Fruit fly (Drosophila melanogaster): ENCODE data around the gene Nle.

The Nle gene

DNA sequence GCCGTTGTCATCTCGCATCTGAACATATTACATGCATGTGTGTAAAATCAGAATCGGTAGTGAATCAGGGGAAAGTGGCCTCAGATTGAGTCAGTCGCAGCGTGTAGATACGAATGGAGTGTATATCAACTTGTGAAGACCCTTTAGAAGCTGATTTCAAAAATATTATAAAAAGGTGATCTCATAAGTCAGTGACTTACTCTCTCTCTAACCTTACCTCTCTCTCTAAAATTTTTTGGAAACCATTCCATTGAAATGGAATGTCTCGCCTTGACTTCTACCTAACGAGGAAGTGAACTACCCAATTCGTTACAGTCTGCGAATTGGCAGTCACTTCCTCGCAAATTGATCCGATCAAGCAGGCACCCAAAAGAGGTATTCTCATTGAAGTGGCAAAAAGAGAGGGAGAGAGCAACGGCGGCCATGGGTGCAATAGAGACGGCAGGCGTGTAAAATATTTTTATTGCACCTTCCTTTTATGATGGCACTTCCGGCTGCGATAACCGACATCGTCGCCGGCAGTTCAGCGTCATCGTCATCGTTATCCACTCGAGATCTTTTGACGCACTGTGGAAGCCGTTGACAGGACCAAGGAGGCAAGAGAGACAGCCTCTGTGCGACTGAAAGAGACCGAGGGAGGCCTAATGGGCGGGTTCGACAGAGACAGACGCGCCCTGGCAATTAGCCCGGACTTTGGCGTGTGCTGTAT, 49.9 kb downstream of the Nle start:
- TF ChIP-seq Eip75B (GFP tag; optimal IDR thresholded peaks at IDR 0.05) (peak; percentile 47), salr (GFP tag; optimal IDR thresholded peaks at IDR 0.05) (no peak), net (GFP tag; optimal IDR thresholded peaks at IDR 0.05) (no peak), dac (GFP tag; optimal IDR thresholded peaks at IDR 0.05) (no peak), CG34406 (GFP tag; optimal IDR thresholded peaks at IDR 0.05) (peak; percentile 36), eg (GFP tag; IDR thresholded peaks at IDR 0.05) (no peak), CG6792 (GFP tag; optimal IDR thresholded peaks at IDR 0.05) (peak; percentile 55), CG1621 (tag; optimal IDR thresholded peaks at IDR 0.05) (no peak), topi (GFP tag; optimal IDR thresholded peaks at IDR 0.05) (peak; percentile 63), CG7368 (GFP tag; optimal IDR thresholded peaks at IDR 0.05) (peak; percentile 4), CG10631 (GFP tag; optimal IDR thresholded peaks at IDR 0.05) (peak; percentile 24), CG15336 (GFP tag; IDR thresholded peaks at IDR 0.05) (no peak), CG31627 (GFP tag; optimal IDR thresholded peaks at IDR 0.05) (peak; percentile 56), Hr38 (GFP tag; optimal IDR thresholded peaks at IDR 0.05) (no peak), Blimp-1 (GFP tag; optimal IDR thresholded peaks at IDR 0.05) (peak; percentile 10), Hr4 (GFP tag; optimal IDR thresholded peaks at IDR 0.05) (no peak), Met (GFP tag; optimal IDR thresholded peaks at IDR 0.05) (peak; percentile 54), Sox14 (GFP tag; optimal IDR thresholded peaks at IDR 0.05) (peak; percentile 12), Eip78C (GFP tag) (peak; percentile 85), CG6808 (GFP tag; optimal IDR thresholded peaks at IDR 0.05) (no peak), achi (GFP tag; optimal IDR thresholded peaks at IDR 0.05) (peak; percentile 24), cyc (GFP tag; optimal IDR thresholded peaks at IDR 0.05) (peak; percentile 38), acj6 (GFP tag; optimal IDR thresholded peaks at IDR 0.05) (peak; percentile 19), Eip93F (GFP tag; optimal IDR thresholded peaks at IDR 0.05) (no peak), CG8119 (GFP tag; IDR thresholded peaks at IDR 0.05) (no peak), Sox15 (GFP tag; optimal IDR thresholded peaks at IDR 0.05) (peak; percentile 2), vri (GFP tag; optimal IDR thresholded peaks at IDR 0.05) (no peak), lz (GFP tag; optimal IDR thresholded peaks at IDR 0.05) (peak; percentile 47), esn (GFP tag; optimal IDR thresholded peaks at IDR 0.05) (peak; percentile 68), svp (GFP tag) (peak; percentile 57), CG16779 (tag; optimal IDR thresholded peaks at IDR 0.05) (no peak), Gug (GFP tag; IDR thresholded peaks at IDR 0.05) (no peak), CG8632 (GFP tag; optimal IDR thresholded peaks at IDR 0.05) (peak; percentile 41), spab (GFP tag; optimal IDR thresholded peaks at IDR 0.05) (peak; percentile 12), Sox102F (GFP tag; optimal IDR thresholded peaks at IDR 0.05) (peak; percentile 49), CG6163 (GFP tag; IDR thresholded peaks at IDR 0.05) (no peak), Ets96B (tag; optimal IDR thresholded peaks at IDR 0.05) (peak; percentile 43), CG3032 (tag; optimal IDR thresholded peaks at IDR 0.05) (no peak), CG6276 (GFP tag; optimal IDR thresholded peaks at IDR 0.05) (no peak), CG10669 (GFP tag; optimal IDR thresholded peaks at IDR 0.05) (peak; percentile 21), CG32006 (GFP tag; optimal IDR thresholded peaks at IDR 0.05) (no peak), fkh (GFP tag; optimal IDR thresholded peaks at IDR 0.05) (no peak), CG11762 (GFP tag; optimal IDR thresholded peaks at IDR 0.05; ENCODE audit: insufficient read depth) (no peak), CG11294 (GFP tag; IDR thresholded peaks at IDR 0.05) (no peak), CG4318 (GFP tag; optimal IDR thresholded peaks at IDR 0.05) (no peak), CG11902 (GFP tag; optimal IDR thresholded peaks at IDR 0.05) (peak; percentile 13), ss (GFP tag; optimal IDR thresholded peaks at IDR 0.05) (no peak), Smox (GFP tag; optimal IDR thresholded peaks at IDR 0.05) (peak; percentile 44), CG6854 (GFP tag; optimal IDR thresholded peaks at IDR 0.05) (no peak), pdm3 (GFP tag; optimal IDR thresholded peaks at IDR 0.05) (peak; percentile 40), fd59A (GFP tag; optimal IDR thresholded peaks at IDR 0.05) (no peak)

All from whole organism, prepupa.